Worm (Caenorhabditis elegans) whole organism, L1 larva: ENCODE measurements around the gene T22F3.10.

Experiments used
- F16B12.6 ChIP-seq: fragments of 150-350 bp; optimal IDR thresholded peaks from 2 replicates; lab custom pipeline; 2014; ENCODE audit warnings: missing biosample characterization, missing genetic modification characterization
- Y116A8C.19 ChIP-seq: sonication (generic microtip); optimal IDR thresholded peaks from 2 replicates; lab custom pipeline; 2016; ENCODE audit warnings: missing compliant biosample characterization, missing genetic modification characterization, borderline replicate concordance
- aha-1 ChIP-seq: fragments of 150-350 bp; optimal IDR thresholded peaks from 2 replicates; lab custom pipeline; 2014; ENCODE audit warnings: missing biosample characterization, missing genetic modification characterization
- aly-2 ChIP-seq: fragments of 150-350 bp; optimal IDR thresholded peaks from 2 replicates; lab custom pipeline; 2014; ENCODE audit warnings: missing biosample characterization, missing genetic modification characterization
- ceh-63 ChIP-seq: fragments of 200-800 bp; sonication (Bioruptor generic); optimal IDR thresholded peaks from 2 replicates; lab custom pipeline; 2018; ENCODE audit warnings: mild to moderate bottlenecking, missing genetic modification characterization, missing compliant biosample characterization
- ceh-82 ChIP-seq, 3 experiments: fragments of 150-350 bp in 1 of 3; sonication (generic microtip) in 2 of 3; optimal IDR thresholded peaks; 2 replicates each; lab custom pipeline; 2014 to 2017; ENCODE audit warnings: missing biosample characterization in 3 of 3, missing genetic modification characterization in 3 of 3
- dpl-1 ChIP-seq, 3 experiments: fragments of 150-350 bp in 2 of 3; sonication (generic microtip) in 1 of 3; optimal IDR thresholded peaks; 2 replicates each; lab custom pipeline; 2014 to 2017; ENCODE audit warnings: missing biosample characterization in 3 of 3, missing genetic modification characterization in 3 of 3, missing genetic modification reagents in 3 of 3
- efl-1 ChIP-seq, 4 experiments: fragments of 150-350 bp; optimal IDR thresholded peaks in 3 of 4; peaks in 1 of 4; 1 replicate in 1 of 4; 2 replicates in 3 of 4; lab custom pipeline; 2014; ENCODE audit warnings: missing biosample characterization in 2 of 4, missing genetic modification characterization in 2 of 4, missing genetic modification reagents in 2 of 4
- elt-3 ChIP-seq, 6 experiments: fragments of 150-350 bp in 1 of 6; sonication (generic microtip); optimal IDR thresholded peaks; 2 replicates each; lab custom pipeline; 2017 to 2018; ENCODE audit warnings: missing biosample characterization in 6 of 6, missing genetic modification characterization in 6 of 6, inconsistent platforms in 1 of 6
- ets-5 ChIP-seq: fragments of 200-800 bp; sonication (Bioruptor generic); IDR thresholded peaks from 2 replicates; pipeline ENCODE4 v1.3.6; 2022; ENCODE audit warnings: missing genetic modification characterization, missing compliant biosample characterization
- fkh-10 ChIP-seq: sonication (generic microtip); optimal IDR thresholded peaks from 2 replicates; lab custom pipeline; 2017; ENCODE audit warnings: missing biosample characterization, missing genetic modification reagents, missing genetic modification characterization
- fkh-8 ChIP-seq: sonication (generic microtip); optimal IDR thresholded peaks from 2 replicates; lab custom pipeline; 2016; ENCODE audit warnings: mild to moderate bottlenecking, missing genetic modification characterization, missing compliant biosample characterization
- hlh-4 ChIP-seq: sonication (generic microtip); optimal IDR thresholded peaks from 2 replicates; lab custom pipeline; 2016; ENCODE audit warnings: mild to moderate bottlenecking, missing genetic modification characterization, missing compliant biosample characterization
- irx-1 ChIP-seq: sonication (generic microtip); optimal IDR thresholded peaks from 2 replicates; lab custom pipeline; 2016; ENCODE audit warnings: missing genetic modification characterization, missing compliant biosample characterization
- isw-1 ChIP-seq: fragments of 200-800 bp; sonication (Bioruptor generic); IDR thresholded peaks from 2 replicates; pipeline ENCODE4 v1.3.6; 2022; ENCODE audit warnings: missing genetic modification characterization, missing compliant biosample characterization
- lin-14 ChIP-seq: fragments of 200-800 bp; sonication (Bioruptor generic); optimal IDR thresholded peaks from 2 replicates; lab custom pipeline; 2018; ENCODE audit warnings: mild to moderate bottlenecking, missing genetic modification characterization, moderate library complexity, missing compliant biosample characterization
- lin-35 ChIP-seq, 2 experiments: fragments of 150-350 bp; optimal IDR thresholded peaks; 2 replicates each; lab custom pipeline; 2014; ENCODE audit warnings: missing biosample characterization in 2 of 2, missing genetic modification characterization in 2 of 2, missing genetic modification reagents in 2 of 2
- lir-3 ChIP-seq: sonication (generic microtip); optimal IDR thresholded peaks from 2 replicates; lab custom pipeline; 2016; ENCODE audit warnings: mild to moderate bottlenecking, missing genetic modification characterization, moderate library complexity, missing compliant biosample characterization; ENCODE audit not compliant: poor library complexity
- lsy-2 ChIP-seq, 2 experiments: fragments of 150-350 bp; optimal IDR thresholded peaks; 2 replicates each; lab custom pipeline; 2014; ENCODE audit warnings: missing biosample characterization in 2 of 2, missing genetic modification characterization in 2 of 2
- mab-9 ChIP-seq: fragments of 200-800 bp; sonication (Bioruptor generic); IDR thresholded peaks from 2 replicates; pipeline ENCODE4 v1.3.6; 2022; ENCODE audit warnings: missing genetic modification reagents, missing genetic modification characterization, missing compliant biosample characterization
- mdl-1 ChIP-seq, 2 experiments: fragments of 150-350 bp; optimal IDR thresholded peaks; 2 replicates each; lab custom pipeline; 2014 to 2017; ENCODE audit warnings: missing biosample characterization in 2 of 2, missing genetic modification characterization in 2 of 2, inconsistent platforms in 1 of 2
- mef-2 ChIP-seq: fragments of 150-350 bp; optimal IDR thresholded peaks from 2 replicates; lab custom pipeline; 2014; ENCODE audit warnings: missing biosample characterization, missing genetic modification characterization
- nhr-19 ChIP-seq: fragments of 200-800 bp; sonication (Bioruptor generic); conservative IDR thresholded peaks from 2 replicates; pipeline ENCODE4 v1.3.6; 2022; ENCODE audit warnings: missing genetic modification characterization, missing compliant biosample characterization
- nhr-237 ChIP-seq: fragments of 150-350 bp; optimal IDR thresholded peaks from 2 replicates; lab custom pipeline; 2014; ENCODE audit warnings: missing biosample characterization, missing genetic modification characterization
- nhr-28 ChIP-seq: fragments of 150-350 bp; optimal IDR thresholded peaks from 2 replicates; lab custom pipeline; 2014; ENCODE audit warnings: missing biosample characterization, missing genetic modification characterization
- nhr-47 ChIP-seq: sonication (generic microtip); optimal IDR thresholded peaks from 2 replicates; lab custom pipeline; 2016; ENCODE audit warnings: mild to moderate bottlenecking, missing genetic modification characterization, moderate library complexity, missing compliant biosample characterization
- nhr-71 ChIP-seq: sonication (generic microtip); optimal IDR thresholded peaks from 2 replicates; lab custom pipeline; 2016; ENCODE audit warnings: mild to moderate bottlenecking, missing genetic modification characterization, moderate library complexity, missing compliant biosample characterization
- nhr-76 ChIP-seq: sonication (generic microtip); optimal IDR thresholded peaks from 2 replicates; lab custom pipeline; 2017; ENCODE audit warnings: missing biosample characterization, missing genetic modification characterization
- nhr-85 ChIP-seq: sonication (generic microtip); peaks from one replicate; lab custom pipeline; 2016; ENCODE audit warnings: missing genetic modification characterization, inconsistent platforms, missing compliant biosample characterization
- pax-3 ChIP-seq: fragments of 200-800 bp; sonication (Bioruptor generic); optimal IDR thresholded peaks from 2 replicates; lab custom pipeline; 2018; ENCODE audit warnings: mild to moderate bottlenecking, missing genetic modification characterization, moderate library complexity, missing compliant biosample characterization
- rnt-1 ChIP-seq: sonication (generic microtip); optimal IDR thresholded peaks from 2 replicates; lab custom pipeline; 2016; ENCODE audit warnings: mild to moderate bottlenecking, missing genetic modification characterization, moderate library complexity, missing compliant biosample characterization
- sox-4 ChIP-seq: sonication (generic microtip); optimal IDR thresholded peaks from 2 replicates; lab custom pipeline; 2016; ENCODE audit warnings: missing genetic modification characterization, missing compliant biosample characterization
- sptf-1 ChIP-seq: fragments of 150-350 bp; optimal IDR thresholded peaks from 2 replicates; lab custom pipeline; 2014; ENCODE audit warnings: missing biosample characterization, missing genetic modification characterization
- sup-37 ChIP-seq: fragments of 200-800 bp; sonication (Bioruptor generic); optimal IDR thresholded peaks from 2 replicates; lab custom pipeline; 2018; ENCODE audit warnings: mild to moderate bottlenecking, missing genetic modification characterization, missing compliant biosample characterization
- unc-30 ChIP-seq: sonication (generic microtip); optimal IDR thresholded peaks from 2 replicates; lab custom pipeline; 2017; ENCODE audit warnings: missing biosample characterization, missing genetic modification characterization
- unc-62 ChIP-seq: fragments of 150-350 bp; optimal IDR thresholded peaks from 2 replicates; lab custom pipeline; 2014; ENCODE audit warnings: missing biosample characterization, missing genetic modification reagents, missing genetic modification characterization
- unc-98 ChIP-seq: fragments of 200-800 bp; sonication (Bioruptor generic); IDR thresholded peaks from 2 replicates; pipeline ENCODE4 v1.3.6; 2022; ENCODE audit warnings: missing genetic modification characterization, missing compliant biosample characterization
- vab-15 ChIP-seq: sonication (generic microtip); optimal IDR thresholded peaks from 2 replicates; lab custom pipeline; 2017; ENCODE audit warnings: missing genotype, mild to moderate bottlenecking, missing genetic modification characterization, missing compliant biosample characterization
- xbp-1 ChIP-seq: sonication (generic microtip); optimal IDR thresholded peaks from 2 replicates; lab custom pipeline; 2016; ENCODE audit warnings: missing genetic modification characterization, missing compliant biosample characterization
- zag-1 ChIP-seq: fragments of 150-350 bp; optimal IDR thresholded peaks from 2 replicates; lab custom pipeline; 2014; ENCODE audit warnings: missing biosample characterization, missing genetic modification characterization
- ztf-11 ChIP-seq, 2 experiments: sonication (generic microtip); optimal IDR thresholded peaks; 2 replicates each; lab custom pipeline; 2016 to 2017; ENCODE audit warnings: missing genetic modification characterization in 2 of 2, missing biosample characterization in 1 of 2, missing compliant biosample characterization in 1 of 2

The T22F3.10 gene

ce11 chrV:3586014-3586689, 25.4 kb downstream of the T22F3.10 start, which contains the start of the genes rpl-11.1 and T22F3.2:
Gene rpl-11.1 (minus strand): TSS chrV:3586064.
Gene T22F3.2 (plus strand): TSS chrV:3586639.
- TF ChIP-seq zag-1 (tag; lab: Kevin White, UChicago) (no peak), lin-35 (GFP tag; optimal IDR thresholded peaks at IDR 0.05; lab: Kevin White, UChicago) (peak in 1 of 2 experiments; percentile 35), nhr-85 (peak; percentile 58), isw-1 (no peak), ztf-11 (tag; optimal IDR thresholded peaks at IDR 0.05; lab: Kevin White, UChicago) (no peak), sup-37 (GFP tag; lab: Kevin White, UChicago) (no peak), elt-3 (tag; optimal IDR thresholded peaks at IDR 0.05; lab: Kevin White, UChicago) (peak in 1 of 6 experiments; percentile 7), dpl-1 (GFP tag; optimal IDR thresholded peaks at IDR 0.05; lab: Kevin White, UChicago) (peak in 1 of 3 experiments; percentile 26), unc-62 (no peak), ceh-82 (tag; optimal IDR thresholded peaks at IDR 0.05; lab: Kevin White, UChicago) (peak in 1 of 3 experiments; percentile 35), lsy-2 (tag; optimal IDR thresholded peaks at IDR 0.05; lab: Kevin White, UChicago) (peak in 1 of 2 experiments; percentile 30), rnt-1 (tag; lab: Kevin White, UChicago) (peak; percentile 43), lin-14 (GFP tag; lab: Kevin White, UChicago) (peak; percentile 32), mdl-1 (tag; optimal IDR thresholded peaks at IDR 0.05; lab: Kevin White, UChicago) (peak in 1 of 2 experiments; percentile 26), efl-1 (optimal IDR thresholded peaks at IDR 0.05; lab: Kevin White, UChicago) (peak; percentile 31 to 55), efl-1 (GFP tag; optimal IDR thresholded peaks at IDR 0.05 in 1 of 2; lab: Kevin White, UChicago) (peak in 1 of 2 experiments; percentile 33)
- TF ChIP-seq, all 84 proteins: peak for 10

ce11 chrV:3585011-3585410, 26.5 kb downstream of the T22F3.10 start:
- TF ChIP-seq nhr-19 (GFP tag; lab: Robert Waterston, UW) (no peak), aly-2 (tag; lab: Kevin White, UChicago) (peak; percentile 3)

- TF ChIP-seq hlh-4 (tag; lab: Kevin White, UChicago) (no peak), irx-1 (tag; lab: Kevin White, UChicago) (no peak), nhr-237 (no peak), aha-1 (tag; lab: Kevin White, UChicago) (no peak), vab-15 (tag; lab: Kevin White, UChicago) (no peak), mab-9 (GFP tag; lab: Robert Waterston, UW) (no peak), Y116A8C.19 (no peak), unc-30 (tag; lab: Kevin White, UChicago) (no peak), nhr-47 (tag; lab: Kevin White, UChicago) (no peak), xbp-1 (no peak), sox-4 (tag; lab: Kevin White, UChicago) (no peak), aly-2 (tag; lab: Kevin White, UChicago) (no peak), isw-1 (no peak), rnt-1 (tag; lab: Kevin White, UChicago) (no peak)
- TF ChIP-seq, all 84 proteins: peak for 0
Measured at ce11 chrV:3583622-3584021, 27.9 kb downstream of the T22F3.10 start.

ce11 chrV:3582671-3583070, 28.9 kb downstream of the T22F3.10 start:
- TF ChIP-seq unc-98 (GFP tag; lab: Robert Waterston, UW) (no peak), fkh-8 (no peak), nhr-28 (tag; lab: Kevin White, UChicago) (no peak), ceh-63 (GFP tag; lab: Kevin White, UChicago) (no peak), nhr-71 (no peak), sox-4 (tag; lab: Kevin White, UChicago) (no peak), nhr-76 (no peak), pax-3 (no peak), isw-1 (no peak), F16B12.6 (tag; lab: Kevin White, UChicago) (no peak), lir-3 (tag; lab: Kevin White, UChicago) (no peak), ets-5 (GFP tag; lab: Robert Waterston, UW) (no peak), ztf-11 (tag; optimal IDR thresholded peaks at IDR 0.05; lab: Kevin White, UChicago) (no peak), fkh-10 (no peak), mef-2 (tag; lab: Kevin White, UChicago) (no peak), sptf-1 (tag; lab: Kevin White, UChicago) (no peak), ceh-82 (tag; optimal IDR thresholded peaks at IDR 0.05; lab: Kevin White, UChicago) (no peak)
